Fruit fly (Drosophila melanogaster) whole organism, prepupa: ENCODE results near the gene Patj.

Source experiments
- Blimp-1 ChIP-seq: fragments of 200-800 bp; sonication (Bioruptor generic); optimal IDR thresholded peaks from 3 replicates; lab custom pipeline; 2017; ENCODE audit warnings: missing biosample characterization, missing genetic modification characterization, mild to moderate bottlenecking, moderate library complexity, missing genetic modification reagents
- CG4318 ChIP-seq: fragments of 200-800 bp; sonication (Bioruptor generic); optimal IDR thresholded peaks from 3 replicates; lab custom pipeline; 2017; ENCODE audit warnings: missing biosample characterization, mild to moderate bottlenecking, missing genetic modification characterization
- CG7368 ChIP-seq: fragments of 200-800 bp; sonication (Bioruptor generic); optimal IDR thresholded peaks from 3 replicates; lab custom pipeline; 2016; ENCODE audit warnings: missing biosample characterization, missing genetic modification characterization
- Ets96B ChIP-seq: fragments of 200-800 bp; optimal IDR thresholded peaks from 2 replicates; lab custom pipeline; 2019; ENCODE audit warnings: missing biosample characterization, mild to moderate bottlenecking, missing genetic modification characterization, moderate library complexity
- Sox102F ChIP-seq: fragments of 200-800 bp; sonication (Bioruptor generic); optimal IDR thresholded peaks from 2 replicates; lab custom pipeline; 2016; ENCODE audit warnings: missing biosample characterization, mild to moderate bottlenecking, missing genetic modification characterization
- Sox15 ChIP-seq: fragments of 200-800 bp; sonication (Bioruptor generic); optimal IDR thresholded peaks from 3 replicates; lab custom pipeline; 2016; ENCODE audit warnings: missing biosample characterization, missing genetic modification characterization
- net ChIP-seq: fragments of 200-800 bp; sonication (Bioruptor generic); optimal IDR thresholded peaks from 3 replicates; lab custom pipeline; 2016; ENCODE audit warnings: missing biosample characterization, missing genetic modification characterization
- spab ChIP-seq: fragments of 200-800 bp; sonication (Bioruptor generic); optimal IDR thresholded peaks from 2 replicates; lab custom pipeline; 2017; ENCODE audit warnings: missing biosample characterization, mild to moderate bottlenecking, missing genetic modification characterization, missing genetic modification reagents
- topi ChIP-seq: fragments of 200-800 bp; sonication (Bioruptor generic); optimal IDR thresholded peaks from 3 replicates; lab custom pipeline; 2016; ENCODE audit warnings: missing biosample characterization, missing genetic modification characterization

Patj gene

dm6 chr3L:1850498-1850897 is 51.9 kb downstream of the Patj start:
- TF ChIP-seq Blimp-1 (GFP tag; lab: Kevin White, UChicago) (no peak), CG7368 (no peak), CG4318 (GFP tag; lab: Kevin White, UChicago) (no peak), Ets96B (tag; lab: Kevin White, UChicago) (no peak), Sox102F (GFP tag; lab: Kevin White, UChicago) (no peak), topi (no peak), Sox15 (GFP tag; lab: Kevin White, UChicago) (no peak), net (GFP tag; lab: Kevin White, UChicago) (no peak), spab (GFP tag; lab: Kevin White, UChicago) (no peak)
